Worm (Caenorhabditis elegans): Measurements from ENCODE around the gene nca-2.
A peak's percentile ranks its signal among the peaks of the same experiment; 100 is the strongest.

nca-2 gene

DNA sequence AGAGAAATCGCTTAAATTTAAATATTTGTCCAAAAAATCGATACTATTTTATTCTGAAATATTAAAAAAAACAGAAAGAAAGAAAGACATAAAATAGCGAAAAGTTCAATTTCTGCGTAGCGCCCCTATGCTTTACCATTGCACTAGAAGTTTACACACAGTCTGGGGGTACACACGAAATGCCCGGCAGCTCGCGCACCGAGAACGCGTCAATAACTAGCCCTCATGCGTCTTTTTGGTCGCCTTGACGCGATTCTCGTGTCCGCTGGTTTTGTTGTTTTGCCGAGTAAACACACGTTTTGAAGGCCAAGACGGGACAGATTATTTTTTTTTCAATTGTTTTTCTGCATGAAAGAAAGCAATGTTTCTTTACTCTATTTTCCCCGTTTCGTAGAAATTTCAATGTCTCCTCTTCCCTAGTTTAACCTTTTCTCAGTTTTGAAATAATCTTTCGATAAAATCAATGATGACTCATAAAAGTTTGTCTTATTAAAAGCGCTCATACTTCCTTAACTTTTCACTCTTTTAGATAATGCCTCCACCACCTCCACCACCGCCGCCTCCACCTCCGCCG, 52.8 kb downstream of the nca-2 start, which contains the start of gene wip-1 (continued):
- TF ChIP-seq npax-4 (tag; optimal IDR thresholded peaks at IDR 0.05) = no peak
- peak; percentile 72 for TF ChIP-seq pqm-1 (tag; optimal IDR thresholded peaks at IDR 0.05)
- peak; percentile 37 for TF ChIP-seq gmeb-2 (tag; optimal IDR thresholded peaks at IDR 0.05)
- peak; percentile 72 for TF ChIP-seq hlh-6 (tag; optimal IDR thresholded peaks at IDR 0.05)
- TF ChIP-seq hlh-30 (tag; optimal IDR thresholded peaks at IDR 0.05; ENCODE audit: insufficient read depth) = peak; percentile 87
- peak; percentile 17 for TF ChIP-seq Y22D7AL.16 (tag; optimal IDR thresholded peaks at IDR 0.05)
- TF ChIP-seq sox-2 (GFP tag; IDR thresholded peaks at IDR 0.05) = no peak
- peak; percentile 58 for TF ChIP-seq ttx-3 (tag; optimal IDR thresholded peaks at IDR 0.05)
- TF ChIP-seq K09A11.1 (tag; optimal IDR thresholded peaks at IDR 0.05; ENCODE audit: insufficient read depth) = peak; percentile 80
- TF ChIP-seq ets-4 (tag; optimal IDR thresholded peaks at IDR 0.05) = peak; percentile 98
- peak; percentile 66 for TF ChIP-seq C08G9.2 (tag; optimal IDR thresholded peaks at IDR 0.05)
- peak; percentile 58 for TF ChIP-seq fax-1 (tag; optimal IDR thresholded peaks at IDR 0.05)
- peak; percentile 65 for TF ChIP-seq unc-55 (GFP tag; optimal IDR thresholded peaks at IDR 0.05)
- peak; percentile 69 for TF ChIP-seq ceh-2 (tag; optimal IDR thresholded peaks at IDR 0.05)
- TF ChIP-seq hlh-8 (tag; optimal IDR thresholded peaks at IDR 0.05) = peak; percentile 49
- no peak for TF ChIP-seq fkh-10 (GFP tag; optimal IDR thresholded peaks at IDR 0.05)
- peak; percentile 94 for TF ChIP-seq ceh-34 (tag; optimal IDR thresholded peaks at IDR 0.05)
- no peak for TF ChIP-seq pag-3 (tag; optimal IDR thresholded peaks at IDR 0.05; ENCODE audit: borderline replicate concordance)
- peak; percentile 38 for TF ChIP-seq pha-2 (tag; optimal IDR thresholded peaks at IDR 0.05)
- peak; percentile 92 for TF ChIP-seq rnt-1 (tag; optimal IDR thresholded peaks at IDR 0.05)
- peak; percentile 71 for TF ChIP-seq unc-86 (tag; optimal IDR thresholded peaks at IDR 0.05)
- peak; percentile 60 for TF ChIP-seq fkh-6 (tag; optimal IDR thresholded peaks at IDR 0.05)
- no peak for TF ChIP-seq nhr-11 (tag; optimal IDR thresholded peaks at IDR 0.05)
- peak; percentile 73 for TF ChIP-seq ceh-6 (GFP tag; optimal IDR thresholded peaks at IDR 0.05)
- peak; percentile 41 for TF ChIP-seq zip-5 (tag; optimal IDR thresholded peaks at IDR 0.05)
- peak; percentile 5 for TF ChIP-seq lim-6 (tag; optimal IDR thresholded peaks at IDR 0.05)
- peak; percentile 80 for TF ChIP-seq F13H6.1 (tag; optimal IDR thresholded peaks at IDR 0.05)
- TF ChIP-seq ahr-1 (tag; optimal IDR thresholded peaks at IDR 0.05) = peak; percentile 32
- TF ChIP-seq ceh-9 (tag; optimal IDR thresholded peaks at IDR 0.05) = no peak
- no peak for TF ChIP-seq ceh-24 (tag; optimal IDR thresholded peaks at IDR 0.05)
- TF ChIP-seq madf-2 (tag; optimal IDR thresholded peaks at IDR 0.05) = peak; percentile 81
- TF ChIP-seq unc-3 (GFP tag; conservative IDR thresholded peaks at IDR 0.05) = 0 out of 2 replicates have a peak, but pooled peaks have one; percentile 51
- TF ChIP-seq unc-3 (tag; optimal IDR thresholded peaks at IDR 0.05) = peak; percentile 71
- peak; percentile 79 for TF ChIP-seq sdc-2 (tag; optimal IDR thresholded peaks at IDR 0.05)
- TF ChIP-seq dmd-4 (tag; optimal IDR thresholded peaks at IDR 0.05; ENCODE audit: borderline replicate concordance) = peak; percentile 15
- no peak for TF ChIP-seq lin-11 (tag; optimal IDR thresholded peaks at IDR 0.05)

ce11 chrIII:5020924-5021323, 55.6 kb downstream of the nca-2 start, which contains the start of gene mdt-11:
mdt-11 (plus strand) TSS chrIII:5021224.
- TF ChIP-seq sdc-2 (tag; optimal IDR thresholded peaks at IDR 0.05) (no peak), ahr-1 (tag; optimal IDR thresholded peaks at IDR 0.05) (no peak), lim-6 (tag; optimal IDR thresholded peaks at IDR 0.05) (no peak), fkh-10 (GFP tag; optimal IDR thresholded peaks at IDR 0.05) (no peak), Y22D7AL.16 (tag; optimal IDR thresholded peaks at IDR 0.05) (no peak), K02D7.2 (tag; optimal IDR thresholded peaks at IDR 0.05) (no peak), hlh-15 (tag; optimal IDR thresholded peaks at IDR 0.05) (no peak), T23F11.4 (GFP tag; optimal IDR thresholded peaks at IDR 0.05) (no peak)

DNA sequence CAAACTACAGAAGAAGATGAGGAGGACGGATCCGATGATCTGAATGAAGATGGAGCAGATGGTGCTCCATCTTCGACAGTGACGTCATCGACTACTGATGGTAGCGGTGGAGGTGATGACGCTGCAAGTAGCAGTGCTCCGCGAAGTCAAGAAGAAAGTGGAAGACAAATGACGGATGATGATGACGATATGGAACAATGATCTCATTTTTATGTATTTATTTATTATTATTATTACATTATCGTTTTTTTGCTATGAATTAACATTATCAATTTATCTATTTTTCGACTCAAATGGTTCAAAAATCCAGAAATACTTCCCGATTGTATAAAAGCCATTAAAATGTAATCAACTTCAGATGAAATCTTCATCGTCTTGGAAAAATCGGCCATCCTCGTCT, 56.3 kb downstream of the nca-2 start, which contains the start of gene R144.3:
TSS of gene R144.3 (plus strand) at position 301 of the 400 bp plus-strand sequence.
- TF ChIP-seq ceh-31 (tag; optimal IDR thresholded peaks at IDR 0.05) (no peak), pat-9 (tag; optimal IDR thresholded peaks at IDR 0.05) (no peak), ceh-2 (tag; optimal IDR thresholded peaks at IDR 0.05) (no peak), ttx-3 (tag; optimal IDR thresholded peaks at IDR 0.05) (no peak), ceh-14 (tag; optimal IDR thresholded peaks at IDR 0.05) (no peak), unc-42 (tag; optimal IDR thresholded peaks at IDR 0.05) (no peak), ceh-22 (tag; optimal IDR thresholded peaks at IDR 0.05) (no peak), fkh-6 (tag; optimal IDR thresholded peaks at IDR 0.05) (no peak), elt-2 (tag; optimal IDR thresholded peaks at IDR 0.05) (no peak), che-1 (tag; optimal IDR thresholded peaks at IDR 0.05) (no peak), npax-4 (tag; optimal IDR thresholded peaks at IDR 0.05) (no peak), unc-3 (GFP tag; conservative IDR thresholded peaks at IDR 0.05) (no peak), unc-3 (tag; optimal IDR thresholded peaks at IDR 0.05) (no peak), pha-4 (tag; optimal IDR thresholded peaks at IDR 0.05) (no peak), K09A11.1 (tag; optimal IDR thresholded peaks at IDR 0.05; ENCODE audit: insufficient read depth) (no peak), nhr-232 (tag; optimal IDR thresholded peaks at IDR 0.05) (no peak), elt-4 (tag; optimal IDR thresholded peaks at IDR 0.05) (no peak), ceh-48 (tag; optimal IDR thresholded peaks at IDR 0.05) (no peak)

Measured in whole organism, late embryonic.